Worm (Caenorhabditis elegans): ENCODE measurements around the gene K05F1.9.

K05F1.9 gene

ce11 chrII:5829940-5830424 is 29.0 kb upstream of the K05F1.9 start, which contains the start of gene col-74:
Gene col-74 (plus strand): TSS chrII:5830374.
- no peak for TF ChIP-seq unc-39 (tag; optimal IDR thresholded peaks at IDR 0.05)
- no peak for TF ChIP-seq tbx-8 (GFP tag; optimal IDR thresholded peaks at IDR 0.05)
- TF ChIP-seq ces-1 (GFP tag; optimal IDR thresholded peaks at IDR 0.05) = no peak
- no peak for TF ChIP-seq nhr-12 (tag; optimal IDR thresholded peaks at IDR 0.05)
- TF ChIP-seq nhr-28 (tag; optimal IDR thresholded peaks at IDR 0.05) = no peak

- TF ChIP-seq mab-5 (tag; optimal IDR thresholded peaks at IDR 0.05) (no peak), cnd-1 (tag; optimal IDR thresholded peaks at IDR 0.05) (no peak), drap-1 (GFP tag; optimal IDR thresholded peaks at IDR 0.05) (no peak), ces-1 (GFP tag; optimal IDR thresholded peaks at IDR 0.05) (no peak), tbx-8 (GFP tag; optimal IDR thresholded peaks at IDR 0.05) (no peak), snpc-4 (tag; optimal IDR thresholded peaks at IDR 0.05) (no peak), bed-3 (GFP tag; optimal IDR thresholded peaks at IDR 0.05) (no peak), zip-8 (tag; optimal IDR thresholded peaks at IDR 0.05) (no peak), nhr-237 (tag; optimal IDR thresholded peaks at IDR 0.05) (no peak), hlh-1 (tag; optimal IDR thresholded peaks at IDR 0.05) (no peak), elt-3 (tag; optimal IDR thresholded peaks at IDR 0.05) (no peak), unc-120 (tag; optimal IDR thresholded peaks at IDR 0.05; ENCODE audit: poor library complexity, severe bottlenecking) (no peak), nhr-28 (tag; optimal IDR thresholded peaks at IDR 0.05) (no peak), ceh-39 (tag; optimal IDR thresholded peaks at IDR 0.05) (no peak), flh-1 (GFP tag; optimal IDR thresholded peaks at IDR 0.05) (no peak)
These were observed 27.5 kb upstream of the K05F1.9 start, which contains the start of gene ZK1248.11 for ce11 chrII:5828486-5828885. Gene ZK1248.11 (minus strand): TSS chrII:5828586.

- TF ChIP-seq elt-1 (tag; optimal IDR thresholded peaks at IDR 0.05; ENCODE audit: borderline replicate concordance, insufficient read depth) = no peak
- TF ChIP-seq unc-62 (GFP tag; optimal IDR thresholded peaks at IDR 0.05) = no peak
These were observed 26.4 kb upstream of the K05F1.9 start, which contains the start of gene tbc-2 for ce11 chrII:5827364-5827763. Gene tbc-2 (minus strand): TSS chrII:5827443.

ce11 chrII:5820282-5820762 is 19.3 kb upstream of the K05F1.9 start, which contains the start of gene ehs-1:
Gene ehs-1 (plus strand): TSS chrII:5820712.
- TF ChIP-seq ces-1 (GFP tag; optimal IDR thresholded peaks at IDR 0.05) = peak; percentile 8
- no peak for TF ChIP-seq nhr-28 (tag; optimal IDR thresholded peaks at IDR 0.05)
- peak; percentile 5 for TF ChIP-seq unc-62 (GFP tag; optimal IDR thresholded peaks at IDR 0.05)

- TF ChIP-seq flh-1 (GFP tag; optimal IDR thresholded peaks at IDR 0.05) (no peak), lin-13 (tag; optimal IDR thresholded peaks at IDR 0.05) (no peak), elt-1 (tag; optimal IDR thresholded peaks at IDR 0.05; ENCODE audit: borderline replicate concordance, insufficient read depth) (no peak), ztf-11 (tag; optimal IDR thresholded peaks at IDR 0.05) (no peak), ham-2 (GFP tag; optimal IDR thresholded peaks at IDR 0.05) (no peak), ceh-39 (tag; optimal IDR thresholded peaks at IDR 0.05) (no peak), elt-3 (tag; optimal IDR thresholded peaks at IDR 0.05) (no peak), lsy-2 (tag; optimal IDR thresholded peaks at IDR 0.05) (no peak)
These were observed 18.7 kb upstream of the K05F1.9 start for ce11 chrII:5819655-5820054.

ce11 chrII:5818298-5818697 is 17.3 kb upstream of the K05F1.9 start, which contains the start of gene ZK1248.4:
Gene ZK1248.4 (plus strand): TSS chrII:5818598.
- TF ChIP-seq M03D4.4 (tag; optimal IDR thresholded peaks at IDR 0.05) (no peak), ces-1 (GFP tag; optimal IDR thresholded peaks at IDR 0.05) (no peak), unc-62 (GFP tag; optimal IDR thresholded peaks at IDR 0.05) (no peak), bed-3 (GFP tag; optimal IDR thresholded peaks at IDR 0.05) (no peak), lin-13 (tag; optimal IDR thresholded peaks at IDR 0.05) (no peak), lsy-2 (tag; optimal IDR thresholded peaks at IDR 0.05) (no peak), nhr-76 (tag; optimal IDR thresholded peaks at IDR 0.05) (no peak)

- TF ChIP-seq nhr-12 (tag; optimal IDR thresholded peaks at IDR 0.05) (no peak), elt-1 (tag; optimal IDR thresholded peaks at IDR 0.05; ENCODE audit: borderline replicate concordance, insufficient read depth) (no peak), ham-2 (GFP tag; optimal IDR thresholded peaks at IDR 0.05) (no peak), tbx-8 (GFP tag; optimal IDR thresholded peaks at IDR 0.05) (no peak), M03D4.4 (tag; optimal IDR thresholded peaks at IDR 0.05) (no peak), lsy-2 (tag; optimal IDR thresholded peaks at IDR 0.05) (no peak), elt-3 (tag; optimal IDR thresholded peaks at IDR 0.05) (no peak), zip-8 (tag; optimal IDR thresholded peaks at IDR 0.05) (no peak), unc-120 (tag; optimal IDR thresholded peaks at IDR 0.05; ENCODE audit: poor library complexity, severe bottlenecking) (no peak), blmp-1 (tag; optimal IDR thresholded peaks at IDR 0.05) (no peak), nhr-76 (tag; optimal IDR thresholded peaks at IDR 0.05) (no peak)
These were observed 15.4 kb upstream of the K05F1.9 start, which contains the start of gene ZK1248.20 for ce11 chrII:5816346-5816745. Gene ZK1248.20 (plus strand): TSS chrII:5816646.
